Fruit fly (Drosophila melanogaster) whole organism, embryonic: Measurements from ENCODE around the gene CG32573.
A peak's percentile ranks its signal among the peaks of the same experiment; 100 is the strongest.

Experiments
- Atf3 ChIP-seq: fragments of 200-800 bp; sonication (Bioruptor generic); optimal IDR thresholded peaks from 3 replicates; lab custom pipeline; 2016; ENCODE audit warnings: missing biosample characterization, missing genetic modification characterization
- CG10274 ChIP-seq: fragments of 200-800 bp; sonication (Bioruptor generic); optimal IDR thresholded peaks from 3 replicates; lab custom pipeline; 2017; ENCODE audit warnings: missing biosample characterization, mild to moderate bottlenecking, missing genetic modification characterization
- CG10431 ChIP-seq: fragments of 200-800 bp; sonication (Bioruptor generic); optimal IDR thresholded peaks from 3 replicates; lab custom pipeline; 2018; ENCODE audit warnings: missing biosample characterization, mild to moderate bottlenecking, missing genetic modification characterization
- CG10654 ChIP-seq: fragments of 200-800 bp; sonication (Bioruptor generic); optimal IDR thresholded peaks from 2 replicates; lab custom pipeline; 2016; ENCODE audit warnings: missing biosample characterization, missing genetic modification characterization
- CG11723 ChIP-seq: fragments of 200-800 bp; sonication (Bioruptor generic); optimal IDR thresholded peaks from 2 replicates; lab custom pipeline; 2017; ENCODE audit warnings: missing biosample characterization, mild to moderate bottlenecking, missing genetic modification characterization
- CG12299 ChIP-seq: fragments of 200-800 bp; sonication (Bioruptor generic); optimal IDR thresholded peaks from 2 replicates; lab custom pipeline; 2018; ENCODE audit warnings: missing biosample characterization, mild to moderate bottlenecking, missing genetic modification characterization
- CG12391 ChIP-seq: fragments of 200-800 bp; sonication (Bioruptor generic); optimal IDR thresholded peaks from 3 replicates; lab custom pipeline; 2018; ENCODE audit warnings: missing biosample characterization, mild to moderate bottlenecking, missing genetic modification characterization, moderate library complexity
- CG1602 ChIP-seq: fragments of 200-800 bp; sonication (Bioruptor generic); optimal IDR thresholded peaks from 3 replicates; lab custom pipeline; 2016; ENCODE audit warnings: missing biosample characterization, missing genetic modification characterization
- CG1603 ChIP-seq: fragments of 200-800 bp; sonication (Bioruptor generic); optimal IDR thresholded peaks from 2 replicates; lab custom pipeline; 2019; ENCODE audit warnings: missing biosample characterization, mild to moderate bottlenecking, missing genetic modification characterization, moderate library complexity
- CG16813 ChIP-seq: fragments of 200-800 bp; sonication (Bioruptor generic); IDR thresholded peaks from 3 replicates; pipeline ENCODE4 v1.3.6; 2022; ENCODE audit warnings: missing biosample characterization, missing genetic modification characterization; ENCODE audit not compliant: partially characterized antibody
- CG18262 ChIP-seq: fragments of 200-800 bp; optimal IDR thresholded peaks from 3 replicates; lab custom pipeline; 2019; ENCODE audit warnings: missing biosample characterization, mild to moderate bottlenecking, missing genetic modification characterization, moderate library complexity
- CG18476 ChIP-seq: fragments of 200-800 bp; sonication (Bioruptor generic); optimal IDR thresholded peaks from 2 replicates; lab custom pipeline; 2016; ENCODE audit warnings: missing biosample characterization, mild to moderate bottlenecking, missing genetic modification characterization
- CG2678 ChIP-seq: fragments of 200-800 bp; sonication (Bioruptor generic); optimal IDR thresholded peaks from 3 replicates; lab custom pipeline; 2019; ENCODE audit warnings: missing biosample characterization, mild to moderate bottlenecking, missing genetic modification characterization, moderate library complexity
- CG3838 ChIP-seq: fragments of 200-800 bp; sonication (Bioruptor generic); optimal IDR thresholded peaks from 3 replicates; lab custom pipeline; 2016; ENCODE audit warnings: missing biosample characterization, missing genetic modification characterization
- CG43689 ChIP-seq: fragments of 200-800 bp; sonication (Bioruptor generic); IDR thresholded peaks from 2 replicates; pipeline ENCODE4 v1.3.6; 2022; ENCODE audit warnings: missing biosample characterization, missing genetic modification characterization
- CG6689 ChIP-seq: fragments of 200-800 bp; sonication (Bioruptor generic); IDR thresholded peaks from 2 replicates; pipeline ENCODE4 v1.3.6; 2022; ENCODE audit warnings: missing biosample characterization, missing genetic modification characterization
- CG6854 ChIP-seq: fragments of 200-800 bp; sonication (Bioruptor generic); optimal IDR thresholded peaks from 3 replicates; lab custom pipeline; 2017; ENCODE audit warnings: missing biosample characterization, mild to moderate bottlenecking, missing genetic modification characterization
- CG8388 ChIP-seq: fragments of 200-800 bp; sonication (Bioruptor generic); optimal IDR thresholded peaks from 2 replicates; lab custom pipeline; 2019; ENCODE audit warnings: missing biosample characterization, mild to moderate bottlenecking, missing genetic modification characterization, moderate library complexity
- Ets65A ChIP-seq: fragments of 200-800 bp; sonication (Bioruptor generic); peaks from one replicate; lab custom pipeline; 2016; ENCODE audit warnings: missing biosample characterization, missing genetic modification characterization
- Ets97D ChIP-seq: fragments of 200-800 bp; sonication (Bioruptor generic); optimal IDR thresholded peaks from 3 replicates; lab custom pipeline; 2016; ENCODE audit warnings: missing biosample characterization, missing genetic modification characterization
- Kr ChIP-seq: fragments of 200-800 bp; sonication (Bioruptor generic); optimal IDR thresholded peaks from 2 replicates; lab custom pipeline; 2017; ENCODE audit warnings: missing biosample characterization, mild to moderate bottlenecking, missing genetic modification characterization
- Med ChIP-seq: fragments of 200-800 bp; sonication (Bioruptor generic); peaks from one replicate; lab custom pipeline; 2016; ENCODE audit warnings: missing biosample characterization, missing genetic modification characterization, mild to moderate bottlenecking, inconsistent platforms, moderate library complexity
- Opbp ChIP-seq: fragments of 200-800 bp; sonication (Bioruptor generic); IDR thresholded peaks from 3 replicates; pipeline ENCODE4 v1.3.6; 2022; ENCODE audit warnings: missing biosample characterization, missing genetic modification characterization; ENCODE audit not compliant: partially characterized antibody
- Six4 ChIP-seq: fragments of 200-800 bp; sonication (Bioruptor generic); optimal IDR thresholded peaks from 2 replicates; lab custom pipeline; 2016; ENCODE audit warnings: missing biosample characterization, missing genetic modification characterization
- TFAM ChIP-seq: fragments of 200-800 bp; sonication (Bioruptor generic); optimal IDR thresholded peaks from 2 replicates; lab custom pipeline; 2017; ENCODE audit warnings: missing biosample characterization, missing genetic modification characterization, inconsistent platforms
- aop ChIP-seq: fragments of 200-800 bp; sonication (Bioruptor generic); IDR thresholded peaks from 2 replicates; pipeline ENCODE4 v1.3.6; 2022; ENCODE audit warnings: missing biosample characterization, missing genetic modification characterization
- ase ChIP-seq: fragments of 200-800 bp; sonication (Bioruptor generic); IDR thresholded peaks from 3 replicates; pipeline ENCODE4 v1.3.6; 2022; ENCODE audit warnings: missing biosample characterization, missing genetic modification characterization
- az2 ChIP-seq: fragments of 200-800 bp; sonication (Bioruptor generic); optimal IDR thresholded peaks from 3 replicates; lab custom pipeline; 2016; ENCODE audit warnings: missing biosample characterization, missing genetic modification characterization
- bsh ChIP-seq, 2 experiments: fragments of 200-800 bp; sonication (Bioruptor generic); optimal IDR thresholded peaks; 2 replicates each; lab custom pipeline; 2017 to 2018; ENCODE audit warnings: mild to moderate bottlenecking in 2 of 2, missing biosample characterization in 2 of 2, missing genetic modification characterization in 2 of 2, moderate library complexity in 1 of 2
- chn ChIP-seq: fragments of 200-800 bp; sonication (Bioruptor generic); optimal IDR thresholded peaks from 2 replicates; lab custom pipeline; 2016; ENCODE audit warnings: missing biosample characterization, missing genetic modification characterization
- dmrt99B ChIP-seq: fragments of 200-800 bp; sonication (Bioruptor generic); optimal IDR thresholded peaks from 2 replicates; lab custom pipeline; 2018; ENCODE audit warnings: missing biosample characterization, mild to moderate bottlenecking, missing genetic modification characterization, moderate library complexity
- exex ChIP-seq: fragments of 200-800 bp; sonication (Bioruptor generic); optimal IDR thresholded peaks from 4 replicates; lab custom pipeline; 2018; ENCODE audit warnings: missing biosample characterization, mild to moderate bottlenecking, missing genetic modification characterization, moderate library complexity
- hkb ChIP-seq, 2 experiments: fragments of 200-800 bp in 1 of 2; fragments of >200 bp in 1 of 2; sonication (Bioruptor generic) in 1 of 2; IDR thresholded peaks in 1 of 2; optimal IDR thresholded peaks in 1 of 2; 2 replicates each; pipeline versions ENCODE4 v1.3.6 to Lab custom; 2017 to 2022; ENCODE audit warnings: missing biosample characterization in 1 of 2, missing genetic modification characterization in 1 of 2
- insv ChIP-seq, 2 experiments: fragments of 200-800 bp; sonication (Bioruptor generic); optimal IDR thresholded peaks; 3 replicates each; lab custom pipeline; 2016 to 2018; ENCODE audit warnings: missing biosample characterization in 2 of 2, missing genetic modification characterization in 2 of 2
- jing ChIP-seq: fragments of 200-800 bp; sonication (Bioruptor generic); optimal IDR thresholded peaks from 2 replicates; lab custom pipeline; 2018; ENCODE audit warnings: missing biosample characterization, mild to moderate bottlenecking, missing genetic modification characterization
- ken ChIP-seq: fragments of 200-800 bp; sonication (Bioruptor generic); IDR thresholded peaks from 3 replicates; pipeline ENCODE4 v1.3.6; 2022; ENCODE audit warnings: missing biosample characterization, missing genetic modification characterization
- nmo ChIP-seq: fragments of 200-800 bp; sonication (Bioruptor generic); optimal IDR thresholded peaks from 2 replicates; lab custom pipeline; 2018; ENCODE audit warnings: missing biosample characterization, mild to moderate bottlenecking, missing genetic modification characterization, moderate library complexity
- nom ChIP-seq: fragments of 200-800 bp; sonication (Bioruptor generic); optimal IDR thresholded peaks from 2 replicates; lab custom pipeline; 2017; ENCODE audit warnings: missing biosample characterization, missing genetic modification characterization, mild to moderate bottlenecking, moderate library complexity, missing genetic modification reagents
- phol ChIP-seq: fragments of 200-800 bp; sonication (Bioruptor generic); optimal IDR thresholded peaks from 3 replicates; lab custom pipeline; 2018; ENCODE audit warnings: missing biosample characterization, mild to moderate bottlenecking, missing genetic modification characterization, moderate library complexity
- psq ChIP-seq: fragments of 200-800 bp; sonication (Bioruptor generic); optimal IDR thresholded peaks from 2 replicates; lab custom pipeline; 2017; ENCODE audit warnings: missing biosample characterization, missing genetic modification characterization
- scrt ChIP-seq: fragments of 200-800 bp; sonication (Bioruptor generic); optimal IDR thresholded peaks from 2 replicates; lab custom pipeline; 2018; ENCODE audit warnings: missing biosample characterization, mild to moderate bottlenecking, missing genetic modification characterization, moderate library complexity
- sens ChIP-seq: fragments of 200-800 bp; sonication (Bioruptor generic); peaks from one replicate; lab custom pipeline; 2016; ENCODE audit warnings: missing biosample characterization, missing genetic modification characterization
- sqz ChIP-seq: fragments of 200-800 bp; sonication (Bioruptor generic); optimal IDR thresholded peaks from 3 replicates; lab custom pipeline; 2018; ENCODE audit warnings: missing biosample characterization, mild to moderate bottlenecking, missing genetic modification characterization
- zen ChIP-seq: fragments of 200-800 bp; sonication (Bioruptor generic); optimal IDR thresholded peaks from 3 replicates; lab custom pipeline; 2018; ENCODE audit warnings: missing biosample characterization, mild to moderate bottlenecking, missing genetic modification characterization, moderate library complexity
- zen2 ChIP-seq: fragments of 200-800 bp; sonication (Bioruptor generic); IDR thresholded peaks from 3 replicates; pipeline ENCODE4 v1.3.6; 2022; ENCODE audit warnings: missing biosample characterization, missing genetic modification characterization; ENCODE audit not compliant: partially characterized antibody

CG32573 gene

DNA sequence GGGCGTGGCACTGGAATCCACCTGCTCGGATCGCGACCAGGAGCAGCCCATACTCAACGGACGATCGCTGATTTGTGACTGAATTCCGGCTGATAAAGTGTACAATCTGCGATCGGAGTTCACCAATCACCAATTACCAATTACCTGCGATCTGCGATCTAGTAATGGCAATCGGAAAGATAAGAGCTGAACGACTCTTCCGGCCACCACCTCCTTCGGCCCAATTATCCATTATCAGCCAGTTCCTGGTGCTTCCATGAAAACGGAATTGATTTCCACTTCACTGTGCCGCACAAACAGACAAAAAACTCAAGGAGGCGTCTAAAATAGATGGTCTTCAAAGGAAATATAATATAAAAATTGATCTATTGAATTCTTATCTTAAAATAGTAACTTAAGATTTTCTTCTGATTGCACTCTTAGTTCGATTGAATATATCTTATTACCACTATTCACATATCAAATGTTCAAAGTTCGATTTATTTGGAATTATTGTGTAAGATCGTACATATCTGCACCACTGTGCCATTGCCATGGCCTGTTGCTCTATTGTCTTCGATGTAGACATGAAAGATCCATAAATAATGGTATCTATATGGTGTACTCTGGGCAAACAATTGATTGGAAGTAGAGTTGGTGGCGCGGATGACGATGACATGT is 13.4 kb downstream of the CG32573 start, which contains the start of gene CG15865:
Gene CG15865, minus strand, starts transcription at position 51 of the 660 bp plus-strand sequence.
- peak; percentile 28 for TF ChIP-seq Med (GFP tag; lab: Kevin White, UChicago)
- TF ChIP-seq Ets65A (GFP tag; lab: Kevin White, UChicago), result peak; percentile 79
- no peak for TF ChIP-seq insv (GFP tag; optimal IDR thresholded peaks at IDR 0.05; lab: Kevin White, UChicago)
- TF ChIP-seq TFAM (GFP tag; lab: Kevin White, UChicago), result no peak
- no peak for TF ChIP-seq CG43689 (GFP tag; lab: Robert Waterston, UW)
- TF ChIP-seq exex (tag; lab: Kevin White, UChicago), result peak; percentile 0
- TF ChIP-seq sens (GFP tag; lab: Kevin White, UChicago), result peak; percentile 64
- no peak for TF ChIP-seq az2
- TF ChIP-seq, all 482 proteins: peak for 4

DNA sequence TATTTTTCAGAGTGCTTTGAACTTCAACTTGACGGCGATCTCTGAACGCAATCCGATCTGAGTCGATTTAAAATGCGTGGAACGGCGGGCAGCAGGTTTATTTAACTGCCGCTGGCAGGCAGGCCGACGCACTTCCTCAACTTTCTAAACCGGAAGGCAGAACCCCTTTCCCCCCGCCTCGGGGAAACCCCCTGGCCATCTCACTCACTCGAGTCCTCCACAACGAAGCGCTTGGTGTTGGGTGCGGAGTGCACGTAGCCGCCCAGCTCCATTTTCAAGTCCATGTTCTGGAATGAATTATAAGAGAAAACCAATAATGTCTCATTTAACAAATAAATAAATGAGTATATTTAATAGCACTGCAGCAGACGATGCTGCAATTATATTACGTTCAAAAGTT is 18.7 kb downstream of the CG32573 start:
- TF ChIP-seq chn (GFP tag; lab: Kevin White, UChicago), result no peak
- no peak for TF ChIP-seq CG10654 (GFP tag; lab: Kevin White, UChicago)
- peak; percentile 58; the same call in 1 of the 2 replicates for TF ChIP-seq aop
- TF ChIP-seq Opbp (GFP tag; lab: Robert Waterston, UW), result no peak
- TF ChIP-seq CG10431 (GFP tag; lab: Kevin White, UChicago), result no peak

DNA sequence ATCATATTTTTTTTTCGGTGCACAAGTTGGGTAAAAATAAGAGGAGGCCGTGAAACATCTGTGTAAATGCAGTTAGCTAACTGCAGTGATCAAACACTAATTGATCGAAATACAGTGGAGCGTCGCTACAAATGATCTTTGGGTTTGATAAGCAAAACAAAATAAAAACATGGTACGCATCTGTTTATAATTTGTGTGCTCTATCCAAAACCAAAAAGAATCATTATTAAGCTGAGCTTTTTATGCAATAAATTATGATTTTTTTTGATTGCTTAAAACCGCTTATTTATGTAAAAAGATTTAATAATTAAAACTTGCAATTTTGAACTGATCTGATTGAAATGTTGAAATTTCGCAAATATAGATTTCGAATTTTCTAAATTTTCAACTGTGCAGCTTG is 19.1 kb downstream of the CG32573 start:
- no peak for TF ChIP-seq CG11723 (GFP tag; lab: Kevin White, UChicago)
- TF ChIP-seq CG12299 (tag; lab: Kevin White, UChicago), result no peak
- TF ChIP-seq CG6689 (GFP tag; lab: Robert Waterston, UW), result 0 out of 2 replicates have a peak, but pooled peaks have one; percentile 9
- TF ChIP-seq CG18476 (GFP tag; lab: Kevin White, UChicago), result no peak
- peak; percentile 7 for TF ChIP-seq CG2678
- TF ChIP-seq hkb (optimal IDR thresholded peaks at IDR 0.05; lab: Kevin White, UChicago), result no peak
- no peak for TF ChIP-seq hkb (GFP tag; IDR thresholded peaks at IDR 0.05; lab: Robert Waterston, UW)
- TF ChIP-seq CG3838 (GFP tag; lab: Kevin White, UChicago), result no peak
- no peak for TF ChIP-seq TFAM (GFP tag; lab: Kevin White, UChicago)
- no peak for TF ChIP-seq Kr
- TF ChIP-seq CG12391 (tag; lab: Kevin White, UChicago), result peak; percentile 28
- no peak for TF ChIP-seq scrt (GFP tag; lab: Kevin White, UChicago)
- no peak for TF ChIP-seq Six4 (GFP tag; lab: Kevin White, UChicago)
- no peak for TF ChIP-seq Atf3 (GFP tag; lab: Kevin White, UChicago)
- TF ChIP-seq exex (tag; lab: Kevin White, UChicago), result no peak
- TF ChIP-seq CG1602 (GFP tag; lab: Kevin White, UChicago), result no peak
- TF ChIP-seq CG10274 (GFP tag; lab: Kevin White, UChicago), result no peak
- TF ChIP-seq CG1603, result no peak
- no peak for TF ChIP-seq nom (GFP tag; lab: Kevin White, UChicago)
- no peak for TF ChIP-seq zen2 (GFP tag; lab: Robert Waterston, UW)
- TF ChIP-seq zen (tag; lab: Kevin White, UChicago), result no peak
- TF ChIP-seq CG16813 (GFP tag; lab: Robert Waterston, UW), result no peak
- no peak for TF ChIP-seq jing (GFP tag; lab: Kevin White, UChicago)
- no peak for TF ChIP-seq psq (GFP tag; lab: Kevin White, UChicago)
- TF ChIP-seq CG18262 (tag; lab: Kevin White, UChicago), result peak; percentile 37
- peak; percentile 29 for TF ChIP-seq phol (tag; lab: Kevin White, UChicago)
- TF ChIP-seq Ets97D (GFP tag; lab: Kevin White, UChicago), result no peak
- TF ChIP-seq ase, result no peak
- TF ChIP-seq bsh (GFP tag; optimal IDR thresholded peaks at IDR 0.05; lab: Kevin White, UChicago), result peak in 1 of 2 experiments; percentile 5
- peak; percentile 2 for TF ChIP-seq CG8388 (GFP tag; lab: Kevin White, UChicago)
- TF ChIP-seq sqz (GFP tag; lab: Kevin White, UChicago), result no peak
- peak; percentile 6 for TF ChIP-seq nmo (GFP tag; lab: Kevin White, UChicago)
- TF ChIP-seq dmrt99B (tag; lab: Kevin White, UChicago), result peak; percentile 52
- TF ChIP-seq ken (GFP tag; lab: Robert Waterston, UW), result no peak
- no peak for TF ChIP-seq CG6854 (GFP tag; lab: Kevin White, UChicago)
